Worm (Caenorhabditis elegans) whole organism, young adult: ENCODE data around the gene dmd-4.

ENCODE experiments used
- B0035.1 ChIP-seq: sonication (generic microtip); optimal IDR thresholded peaks from 2 replicates; lab custom pipeline; 2016; ENCODE audit warnings: missing genetic modification characterization, mild to moderate bottlenecking, missing compliant biosample characterization, missing genotype, missing genetic modification reagents
- D2030.7 ChIP-seq: fragments of 200-800 bp; sonication (Bioruptor generic); IDR thresholded peaks from 2 replicates; pipeline ENCODE4 v1.3.6; 2022; ENCODE audit warnings: missing genetic modification reagents, missing genetic modification characterization, missing compliant biosample characterization
- F10E7.11 ChIP-seq: sonication (generic microtip); optimal IDR thresholded peaks from 2 replicates; lab custom pipeline; 2017; ENCODE audit warnings: mild to moderate bottlenecking, missing genetic modification characterization, moderate library complexity, missing compliant biosample characterization
- F22D6.2 ChIP-seq: sonication (generic microtip); optimal IDR thresholded peaks from 2 replicates; lab custom pipeline; 2016; ENCODE audit warnings: mild to moderate bottlenecking, missing genetic modification characterization, missing compliant biosample characterization
- F39B2.1 ChIP-seq: fragments of 200-800 bp; sonication (Bioruptor generic); IDR thresholded peaks from 2 replicates; pipeline ENCODE4 v1.3.6; 2022; ENCODE audit warnings: missing genetic modification reagents, missing genetic modification characterization, missing compliant biosample characterization
- F49E8.2 ChIP-seq: sonication (generic microtip); optimal IDR thresholded peaks from 3 replicates; lab custom pipeline; 2017; ENCODE audit warnings: missing genetic modification characterization, mild to moderate bottlenecking, missing compliant biosample characterization, antibody characterized with exemption, moderate library complexity; ENCODE audit not compliant: insufficient read depth
- Y53F4B.3 ChIP-seq: fragments of 200-800 bp; sonication (Bioruptor generic); IDR thresholded peaks from 2 replicates; pipeline ENCODE4 v1.3.6; 2022; ENCODE audit warnings: missing genetic modification reagents, missing genetic modification characterization, missing compliant biosample characterization
- Y53G8AR.9 ChIP-seq: fragments of 200-800 bp; sonication (Bioruptor generic); conservative IDR thresholded peaks from 2 replicates; pipeline ENCODE4 v1.3.6; 2022; ENCODE audit warnings: missing genetic modification reagents, missing genetic modification characterization, missing compliant biosample characterization
- Y79H2A.3 ChIP-seq: fragments of 200-800 bp; sonication (Bioruptor generic); conservative IDR thresholded peaks from 2 replicates; pipeline ENCODE4 v1.3.6; 2022; ENCODE audit warnings: missing genetic modification reagents, missing genetic modification characterization, missing compliant biosample characterization
- aptf-2 ChIP-seq: fragments of 200-800 bp; sonication (Bioruptor generic); conservative IDR thresholded peaks from 2 replicates; pipeline ENCODE4 v1.3.6; 2022; ENCODE audit warnings: missing genetic modification reagents, missing genetic modification characterization, missing compliant biosample characterization
- attf-3 ChIP-seq: fragments of 200-800 bp; sonication (Bioruptor generic); conservative IDR thresholded peaks from 2 replicates; pipeline ENCODE4 v1.3.6; 2022; ENCODE audit warnings: missing genetic modification reagents, missing genetic modification characterization, missing compliant biosample characterization
- attf-5 ChIP-seq: fragments of 200-800 bp; sonication (Bioruptor generic); optimal IDR thresholded peaks from 2 replicates; lab custom pipeline; 2018; ENCODE audit warnings: mild to moderate bottlenecking, missing genetic modification characterization, missing compliant biosample characterization
- ceh-27 ChIP-seq: fragments of 200-800 bp; sonication (Bioruptor generic); optimal IDR thresholded peaks from 2 replicates; lab custom pipeline; 2018; ENCODE audit warnings: mild to moderate bottlenecking, missing genetic modification characterization, moderate library complexity, missing compliant biosample characterization
- ceh-40 ChIP-seq: fragments of 200-800 bp; sonication (Bioruptor generic); IDR thresholded peaks from 2 replicates; pipeline ENCODE4 v1.3.6; 2022; ENCODE audit warnings: missing genetic modification characterization, missing compliant biosample characterization
- egl-44 ChIP-seq: fragments of 200-800 bp; sonication (Bioruptor generic); IDR thresholded peaks from 2 replicates; pipeline ENCODE4 v1.3.6; 2022; ENCODE audit warnings: missing genetic modification reagents, missing genetic modification characterization, missing compliant biosample characterization
- ekl-4 ChIP-seq: fragments of 200-800 bp; sonication (Bioruptor generic); IDR thresholded peaks from 2 replicates; pipeline ENCODE4 v1.3.6; 2022; ENCODE audit warnings: missing genetic modification reagents, missing genetic modification characterization, missing compliant biosample characterization
- ets-4 ChIP-seq: fragments of 200-800 bp; sonication (Bioruptor generic); optimal IDR thresholded peaks from 2 replicates; lab custom pipeline; 2018; ENCODE audit warnings: mild to moderate bottlenecking, missing genetic modification characterization, missing compliant biosample characterization
- gei-17 ChIP-seq: fragments of 200-800 bp; sonication (Bioruptor generic); optimal IDR thresholded peaks from 2 replicates; lab custom pipeline; 2018; ENCODE audit warnings: mild to moderate bottlenecking, missing genetic modification characterization, missing compliant biosample characterization
- him-1 ChIP-seq: sonication (generic microtip); optimal IDR thresholded peaks from 2 replicates; lab custom pipeline; 2016; ENCODE audit warnings: missing genotype, missing genetic modification reagents, missing genetic modification characterization, missing compliant biosample characterization
- hlh-12 ChIP-seq: sonication (generic microtip); optimal IDR thresholded peaks from 2 replicates; lab custom pipeline; 2016; ENCODE audit warnings: missing genetic modification characterization, missing compliant biosample characterization
- hrde-1 ChIP-seq: sonication (generic microtip); optimal IDR thresholded peaks from 2 replicates; lab custom pipeline; 2016; ENCODE audit warnings: missing genetic modification characterization, mild to moderate bottlenecking, missing compliant biosample characterization, moderate library complexity, missing genotype, missing genetic modification reagents, borderline replicate concordance
- lin-26 ChIP-seq: fragments of 200-800 bp; sonication (Bioruptor generic); IDR thresholded peaks from 2 replicates; pipeline ENCODE4 v1.3.6; 2022; ENCODE audit warnings: missing genetic modification reagents, missing genetic modification characterization, missing compliant biosample characterization
- lin-54 ChIP-seq: fragments of 200-800 bp; sonication (Bioruptor generic); optimal IDR thresholded peaks from 2 replicates; lab custom pipeline; 2018; ENCODE audit warnings: mild to moderate bottlenecking, missing genetic modification characterization, missing compliant biosample characterization
- lsl-1 ChIP-seq: fragments of 200-800 bp; sonication (Bioruptor generic); optimal IDR thresholded peaks from 2 replicates; lab custom pipeline; 2018; ENCODE audit warnings: mild to moderate bottlenecking, missing genetic modification characterization, moderate library complexity, missing compliant biosample characterization
- madf-3 ChIP-seq: fragments of 200-800 bp; sonication (Bioruptor generic); IDR thresholded peaks from 2 replicates; pipeline ENCODE4 v1.3.6; 2022; ENCODE audit warnings: missing genetic modification reagents, missing genetic modification characterization, missing compliant biosample characterization
- madf-8 ChIP-seq: fragments of 200-800 bp; sonication (Bioruptor generic); conservative IDR thresholded peaks from 2 replicates; pipeline ENCODE4 v1.3.6; 2022; ENCODE audit warnings: missing genetic modification reagents, missing genetic modification characterization, missing compliant biosample characterization
- mcd-1 ChIP-seq: fragments of 200-800 bp; sonication (Bioruptor generic); IDR thresholded peaks from 2 replicates; pipeline ENCODE4 v1.3.6; 2022; ENCODE audit warnings: missing genetic modification reagents, missing genetic modification characterization, missing compliant biosample characterization
- mes-4 ChIP-seq: sonication (generic microtip); optimal IDR thresholded peaks from 2 replicates; lab custom pipeline; 2016; ENCODE audit warnings: missing genotype, missing genetic modification characterization, missing compliant biosample characterization
- nfya-1 ChIP-seq: sonication (generic microtip); optimal IDR thresholded peaks from 2 replicates; lab custom pipeline; 2017; ENCODE audit warnings: antibody characterized with exemption, missing compliant biosample characterization, missing genetic modification characterization, borderline replicate concordance; ENCODE audit not compliant: insufficient read depth
- nhr-179 ChIP-seq: sonication (generic microtip); optimal IDR thresholded peaks from 2 replicates; lab custom pipeline; 2016; ENCODE audit warnings: mild to moderate bottlenecking, missing genetic modification characterization, missing compliant biosample characterization
- nhr-27 ChIP-seq: fragments of 200-800 bp; sonication (Bioruptor generic); optimal IDR thresholded peaks from 2 replicates; lab custom pipeline; 2018; ENCODE audit warnings: mild to moderate bottlenecking, missing genetic modification characterization, moderate library complexity, missing compliant biosample characterization
- nhr-80 ChIP-seq: sonication (generic microtip); optimal IDR thresholded peaks from 2 replicates; lab custom pipeline; 2016; ENCODE audit warnings: missing genetic modification characterization, missing compliant biosample characterization
- nhr-90 ChIP-seq: sonication (generic microtip); optimal IDR thresholded peaks from 2 replicates; lab custom pipeline; 2016; ENCODE audit warnings: missing genotype, mild to moderate bottlenecking, missing genetic modification characterization, missing compliant biosample characterization
- pha-4 ChIP-seq: fragments of 150-350 bp; sonication (generic microtip); optimal IDR thresholded peaks from 2 replicates; lab custom pipeline; 2014; ENCODE audit warnings: missing biosample characterization, missing genetic modification reagents, missing genetic modification characterization
- rec-8 ChIP-seq, 2 experiments: sonication (generic microtip); optimal IDR thresholded peaks; 2 replicates each; lab custom pipeline; 2016; ENCODE audit warnings: mild to moderate bottlenecking in 2 of 2, missing genetic modification characterization in 2 of 2, missing genetic modification reagents in 2 of 2, missing genotype in 2 of 2, missing biosample characterization in 1 of 2, missing compliant biosample characterization in 1 of 2, moderate library complexity in 1 of 2
- sdz-38 ChIP-seq: sonication (generic microtip); optimal IDR thresholded peaks from 2 replicates; lab custom pipeline; 2016; ENCODE audit warnings: missing genotype, missing genetic modification characterization, missing compliant biosample characterization
- sea-2 ChIP-seq: fragments of 200-800 bp; sonication (Bioruptor generic); IDR thresholded peaks from 2 replicates; pipeline ENCODE4 v1.3.6; 2022; ENCODE audit warnings: missing genetic modification characterization, missing compliant biosample characterization
- snpc-1.3 ChIP-seq: sonication (generic microtip); optimal IDR thresholded peaks from 2 replicates; lab custom pipeline; 2017; ENCODE audit warnings: missing genetic modification characterization, mild to moderate bottlenecking, missing compliant biosample characterization, antibody characterized with exemption, moderate library complexity, missing genotype, missing genetic modification reagents; ENCODE audit not compliant: insufficient read depth
- sptf-2 ChIP-seq: fragments of 200-800 bp; sonication (Bioruptor generic); optimal IDR thresholded peaks from 2 replicates; lab custom pipeline; 2018; ENCODE audit warnings: mild to moderate bottlenecking, missing genetic modification characterization, missing compliant biosample characterization
- tlf-1 ChIP-seq: fragments of 200-800 bp; sonication (Bioruptor generic); optimal IDR thresholded peaks from 2 replicates; lab custom pipeline; 2018; ENCODE audit warnings: mild to moderate bottlenecking, missing genetic modification characterization, missing compliant biosample characterization
- unc-130 ChIP-seq: sonication (generic microtip); optimal IDR thresholded peaks from 2 replicates; lab custom pipeline; 2016; ENCODE audit warnings: missing genetic modification reagents, missing genetic modification characterization, missing compliant biosample characterization
- unc-62 ChIP-seq: fragments of 150-350 bp; optimal IDR thresholded peaks from 2 replicates; lab custom pipeline; 2014; ENCODE audit warnings: missing biosample characterization, missing genetic modification reagents, missing genetic modification characterization
- zfh-2 ChIP-seq: fragments of 200-800 bp; sonication (Bioruptor generic); conservative IDR thresholded peaks from 2 replicates; pipeline ENCODE4 v1.3.6; 2022; ENCODE audit warnings: missing genetic modification reagents, missing genetic modification characterization, missing compliant biosample characterization
- zim-3 ChIP-seq: sonication (generic microtip); optimal IDR thresholded peaks from 2 replicates; lab custom pipeline; 2017; ENCODE audit warnings: mild to moderate bottlenecking, missing genetic modification characterization, moderate library complexity, missing compliant biosample characterization
- ztf-18 ChIP-seq: sonication (generic microtip); optimal IDR thresholded peaks from 2 replicates; lab custom pipeline; 2016; ENCODE audit warnings: missing genotype, mild to moderate bottlenecking, missing genetic modification characterization, missing compliant biosample characterization
- ztf-22 ChIP-seq: fragments of 200-800 bp; sonication (Bioruptor generic); optimal IDR thresholded peaks from 2 replicates; lab custom pipeline; 2018; ENCODE audit warnings: mild to moderate bottlenecking, missing genetic modification characterization, moderate library complexity, missing compliant biosample characterization
- ztf-25 ChIP-seq: fragments of 200-800 bp; sonication (Bioruptor generic); IDR thresholded peaks from 2 replicates; pipeline ENCODE4 v1.3.6; 2022; ENCODE audit warnings: missing genetic modification reagents, missing genetic modification characterization, missing compliant biosample characterization
- ztf-26 ChIP-seq: sonication (generic microtip); optimal IDR thresholded peaks from 2 replicates; lab custom pipeline; 2017; ENCODE audit warnings: missing genetic modification characterization, missing compliant biosample characterization
- ztf-6 ChIP-seq: fragments of 200-800 bp; sonication (Bioruptor generic); IDR thresholded peaks from 2 replicates; pipeline ENCODE4 v1.3.6; 2022; ENCODE audit warnings: missing genetic modification reagents, missing genetic modification characterization, missing compliant biosample characterization

dmd-4 gene

DNA sequence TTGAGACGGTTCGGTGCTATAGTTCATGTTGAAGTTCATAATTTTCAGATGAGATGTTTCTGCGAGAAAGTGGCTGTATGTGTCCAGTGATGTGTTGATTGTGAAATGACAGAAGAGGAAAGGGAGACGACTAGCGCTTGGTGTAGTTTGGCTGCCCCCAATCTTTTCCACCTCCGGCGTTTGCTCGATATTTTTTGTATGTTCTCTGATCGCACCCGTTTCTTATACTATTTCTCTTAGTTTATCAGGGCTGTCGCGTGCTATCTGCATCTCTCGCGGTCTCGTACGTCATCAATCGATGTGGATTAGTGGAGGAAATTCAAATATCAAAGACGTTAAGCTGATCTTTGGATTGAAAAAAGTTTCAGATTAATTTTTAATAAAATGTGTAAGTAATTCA lies 50.9 kb downstream of the dmd-4 start, which contains the start of gene atf-4 (continued):
- TF ChIP-seq rec-8 (tag; optimal IDR thresholded peaks at IDR 0.05; lab: Kevin White, UChicago) (no peak), hrde-1 (tag; lab: Kevin White, UChicago) (no peak), B0035.1 (no peak), lin-26 (GFP tag; lab: Robert Waterston, UW) (no peak), sdz-38 (no peak), Y53G8AR.9 (GFP tag; lab: Robert Waterston, UW) (no peak), ztf-6 (GFP tag; lab: Robert Waterston, UW) (no peak), F10E7.11 (tag; lab: Kevin White, UChicago) (no peak), F49E8.2 (tag; lab: Kevin White, UChicago) (no peak), lin-54 (GFP tag; lab: Kevin White, UChicago) (peak; percentile 14), unc-130 (GFP tag; lab: Kevin White, UChicago) (no peak), sptf-2 (GFP tag; lab: Kevin White, UChicago) (no peak), hlh-12 (tag; lab: Kevin White, UChicago) (no peak), attf-5 (GFP tag; lab: Kevin White, UChicago) (peak; percentile 46), F39B2.1 (GFP tag; lab: Robert Waterston, UW) (no peak), aptf-2 (no peak), ztf-26 (tag; lab: Kevin White, UChicago) (no peak), lsl-1 (GFP tag; lab: Kevin White, UChicago) (no peak), nhr-27 (no peak), Y79H2A.3 (no peak), ztf-25 (no peak), sea-2 (GFP tag; lab: Robert Waterston, UW) (no peak), mcd-1 (GFP tag; lab: Robert Waterston, UW) (peak; percentile 30; the same call in 1 of the 2 replicates), F22D6.2 (tag; lab: Kevin White, UChicago) (no peak), ets-4 (GFP tag; lab: Kevin White, UChicago) (no peak), tlf-1 (GFP tag; lab: Kevin White, UChicago) (no peak), mes-4 (no peak), pha-4 (tag; lab: Kevin White, UChicago) (no peak), him-1 (no peak), ztf-22 (GFP tag; lab: Kevin White, UChicago) (no peak), madf-8 (GFP tag; lab: Robert Waterston, UW) (no peak), D2030.7 (no peak), zfh-2 (0 out of 2 replicates have a peak, but pooled peaks have one; percentile 7), nhr-80 (tag; lab: Kevin White, UChicago) (peak; percentile 72), nhr-179 (tag; lab: Kevin White, UChicago) (no peak), ekl-4 (no peak), nhr-90 (tag; lab: Kevin White, UChicago) (no peak), madf-3 (no peak), attf-3 (GFP tag; lab: Robert Waterston, UW) (no peak), ceh-27 (GFP tag; lab: Kevin White, UChicago) (peak; percentile 12), zim-3 (tag; lab: Kevin White, UChicago) (no peak), ztf-18 (tag; lab: Kevin White, UChicago) (no peak), unc-62 (GFP tag; lab: Kevin White, UChicago) (no peak), ceh-40 (GFP tag; lab: Robert Waterston, UW) (no peak), egl-44 (GFP tag; lab: Robert Waterston, UW) (no peak), snpc-1.3 (tag; lab: Kevin White, UChicago) (no peak), gei-17 (GFP tag; lab: Kevin White, UChicago) (peak; percentile 26), nfya-1 (no peak), Y53F4B.3 (GFP tag; lab: Robert Waterston, UW) (no peak)
